Fruit fly (Drosophila melanogaster) whole organism, embryonic: ENCODE measurements around the gene kat-60L1.

ENCODE experiments used
- BEAF-32 ChIP-seq: fragments of 200-800 bp; sonication (Bioruptor generic); optimal IDR thresholded peaks from 3 replicates; lab custom pipeline; 2017; ENCODE audit warnings: missing biosample characterization, missing genetic modification characterization, mild to moderate bottlenecking, moderate library complexity, missing genetic modification reagents
- CG10209 ChIP-seq: fragments of 200-800 bp; sonication (Bioruptor generic); optimal IDR thresholded peaks from 3 replicates; lab custom pipeline; 2017; ENCODE audit warnings: missing biosample characterization, mild to moderate bottlenecking, missing genetic modification characterization, missing genetic modification reagents
- CG10321 ChIP-seq: fragments of 200-800 bp; sonication (Bioruptor generic); IDR thresholded peaks from 2 replicates; pipeline ENCODE4 v1.3.6; 2022; ENCODE audit warnings: missing biosample characterization, missing genetic modification characterization
- CG10462 ChIP-seq: fragments of 200-800 bp; sonication (Bioruptor generic); optimal IDR thresholded peaks from 2 replicates; lab custom pipeline; 2016; ENCODE audit warnings: missing biosample characterization, missing genetic modification characterization
- CG11560 ChIP-seq: fragments of 200-800 bp; sonication (Bioruptor generic); IDR thresholded peaks from 3 replicates; pipeline ENCODE4 v1.3.6; 2022; ENCODE audit warnings: missing biosample characterization, missing genetic modification characterization
- CG11723 ChIP-seq: fragments of 200-800 bp; sonication (Bioruptor generic); optimal IDR thresholded peaks from 2 replicates; lab custom pipeline; 2017; ENCODE audit warnings: missing biosample characterization, mild to moderate bottlenecking, missing genetic modification characterization
- CG13123 ChIP-seq: fragments of 200-800 bp; sonication (Bioruptor generic); optimal IDR thresholded peaks from 2 replicates; lab custom pipeline; 2016; ENCODE audit warnings: missing biosample characterization, missing genetic modification characterization
- CG14965 ChIP-seq: fragments of 200-800 bp; sonication (Bioruptor generic); optimal IDR thresholded peaks from 2 replicates; lab custom pipeline; 2016; ENCODE audit warnings: missing biosample characterization, missing genetic modification characterization, borderline replicate concordance
- CG17912 ChIP-seq: fragments of 200-800 bp; sonication (Bioruptor generic); optimal IDR thresholded peaks from 2 replicates; lab custom pipeline; 2018; ENCODE audit warnings: missing biosample characterization, mild to moderate bottlenecking, missing genetic modification characterization
- CG1792 ChIP-seq: fragments of 200-800 bp; sonication (Bioruptor generic); optimal IDR thresholded peaks from 2 replicates; lab custom pipeline; 2016; ENCODE audit warnings: missing biosample characterization, missing genetic modification characterization
- CG2116 ChIP-seq: fragments of 200-800 bp; sonication (Bioruptor generic); optimal IDR thresholded peaks from 3 replicates; lab custom pipeline; 2018; ENCODE audit warnings: missing biosample characterization, mild to moderate bottlenecking, missing genetic modification characterization
- CG2202 ChIP-seq: fragments of 200-800 bp; sonication (Bioruptor generic); optimal IDR thresholded peaks from 2 replicates; lab custom pipeline; 2018; ENCODE audit warnings: missing biosample characterization, mild to moderate bottlenecking, missing genetic modification characterization
- CG32772 ChIP-seq: fragments of 200-800 bp; sonication (Bioruptor generic); IDR thresholded peaks from 2 replicates; pipeline ENCODE4 v1.3.6; 2022; ENCODE audit warnings: missing biosample characterization, missing genetic modification characterization
- CG8281 ChIP-seq: fragments of 200-800 bp; sonication (Bioruptor generic); optimal IDR thresholded peaks from 2 replicates; lab custom pipeline; 2018; ENCODE audit warnings: missing biosample characterization, mild to moderate bottlenecking, missing genetic modification characterization, moderate library complexity
- CG8924 ChIP-seq: fragments of 200-800 bp; optimal IDR thresholded peaks from 3 replicates; lab custom pipeline; 2019; ENCODE audit warnings: missing biosample characterization, mild to moderate bottlenecking, missing genetic modification characterization, moderate library complexity
- CG8944 ChIP-seq: fragments of 200-800 bp; sonication (Bioruptor generic); optimal IDR thresholded peaks from 3 replicates; lab custom pipeline; 2016; ENCODE audit warnings: missing biosample characterization, missing genetic modification characterization
- CG9609 ChIP-seq: fragments of 200-800 bp; sonication (Bioruptor generic); optimal IDR thresholded peaks from 3 replicates; lab custom pipeline; 2016; ENCODE audit warnings: missing biosample characterization, missing genetic modification characterization
- CG9817 ChIP-seq: fragments of 200-800 bp; sonication (Bioruptor generic); optimal IDR thresholded peaks from 2 replicates; lab custom pipeline; 2018; ENCODE audit warnings: missing biosample characterization, mild to moderate bottlenecking, missing genetic modification characterization, moderate library complexity
- D ChIP-seq, 2 experiments: fragments of 200-800 bp in 1 of 2; fragments of >200 bp in 1 of 2; sonication (Bioruptor generic) in 1 of 2; optimal IDR thresholded peaks; 2 replicates in 1 of 2; 3 replicates in 1 of 2; lab custom pipeline; 2017; ENCODE audit warnings: mild to moderate bottlenecking in 1 of 2, missing biosample characterization in 1 of 2, missing genetic modification characterization in 1 of 2, missing genetic modification reagents in 1 of 2
- Dek ChIP-seq: fragments of 200-800 bp; sonication (Bioruptor generic); optimal IDR thresholded peaks from 3 replicates; lab custom pipeline; 2019; ENCODE audit warnings: missing biosample characterization, mild to moderate bottlenecking, missing genetic modification characterization, moderate library complexity
- Dfd ChIP-seq, 2 experiments: fragments of >200 bp; optimal IDR thresholded peaks; 2 replicates each; lab custom pipeline; 2017; ENCODE audit warnings: missing biosample characterization in 2 of 2, missing genetic modification characterization in 2 of 2
- Eip74EF ChIP-seq, 2 experiments: fragments of 200-800 bp in 1 of 2; fragments of >200 bp in 1 of 2; sonication (Bioruptor generic) in 1 of 2; optimal IDR thresholded peaks; 2 replicates each; lab custom pipeline; 2017 to 2019; ENCODE audit warnings: missing biosample characterization in 2 of 2, missing genetic modification characterization in 2 of 2, mild to moderate bottlenecking in 1 of 2, moderate library complexity in 1 of 2
- Kr ChIP-seq: fragments of 200-800 bp; sonication (Bioruptor generic); optimal IDR thresholded peaks from 2 replicates; lab custom pipeline; 2017; ENCODE audit warnings: missing biosample characterization, mild to moderate bottlenecking, missing genetic modification characterization
- MBD-R2 ChIP-seq: fragments of 200-800 bp; sonication (Bioruptor generic); IDR thresholded peaks from 2 replicates; pipeline ENCODE4 v1.3.6; 2022; ENCODE audit warnings: missing biosample characterization, missing genetic modification characterization
- Sry-δ ChIP-seq: fragments of 200-800 bp; sonication (Bioruptor generic); optimal IDR thresholded peaks from 2 replicates; lab custom pipeline; 2016; ENCODE audit warnings: missing biosample characterization, missing genetic modification characterization
- TFAM ChIP-seq: fragments of 200-800 bp; sonication (Bioruptor generic); optimal IDR thresholded peaks from 2 replicates; lab custom pipeline; 2017; ENCODE audit warnings: missing biosample characterization, missing genetic modification characterization, inconsistent platforms
- Trl ChIP-seq, 3 experiments: fragments of >200 bp in 2 of 3; fragments of 200-800 bp in 1 of 3; sonication (Bioruptor generic) in 1 of 3; optimal IDR thresholded peaks; 2 replicates in 1 of 3; 3 replicates in 2 of 3; lab custom pipeline; 2016 to 2017; ENCODE audit warnings: missing biosample characterization in 1 of 3, missing genetic modification characterization in 1 of 3
- ap ChIP-seq: fragments of 200-800 bp; sonication (Bioruptor generic); IDR thresholded peaks from 2 replicates; pipeline ENCODE4 v1.3.6; 2022; ENCODE audit warnings: missing biosample characterization, missing genetic modification characterization
- ash1 ChIP-seq: fragments of 200-800 bp; sonication (Bioruptor generic); optimal IDR thresholded peaks from 2 replicates; lab custom pipeline; 2018; ENCODE audit warnings: missing biosample characterization, mild to moderate bottlenecking, missing genetic modification characterization
- bbx ChIP-seq: fragments of 200-800 bp; sonication (Bioruptor generic); IDR thresholded peaks from 2 replicates; pipeline ENCODE4 v1.3.6; 2022; ENCODE audit warnings: missing biosample characterization, missing genetic modification characterization; ENCODE audit not compliant: partially characterized antibody
- bowl ChIP-seq: fragments of 200-800 bp; sonication (Bioruptor generic); IDR thresholded peaks from 2 replicates; pipeline ENCODE4 v1.3.6; 2022; ENCODE audit warnings: missing biosample characterization, missing genetic modification characterization
- bsh ChIP-seq, 2 experiments: fragments of 200-800 bp; sonication (Bioruptor generic); optimal IDR thresholded peaks; 2 replicates each; lab custom pipeline; 2017 to 2018; ENCODE audit warnings: mild to moderate bottlenecking in 2 of 2, missing biosample characterization in 2 of 2, missing genetic modification characterization in 2 of 2, moderate library complexity in 1 of 2
- cg ChIP-seq: fragments of 200-800 bp; sonication (Bioruptor generic); optimal IDR thresholded peaks from 3 replicates; lab custom pipeline; 2019; ENCODE audit warnings: missing biosample characterization, mild to moderate bottlenecking, missing genetic modification characterization, moderate library complexity
- fu2 ChIP-seq: fragments of 200-800 bp; sonication (Bioruptor generic); optimal IDR thresholded peaks from 2 replicates; lab custom pipeline; 2016; ENCODE audit warnings: missing biosample characterization, missing genetic modification characterization
- gcm2 ChIP-seq: fragments of 200-800 bp; sonication (Bioruptor generic); optimal IDR thresholded peaks from 2 replicates; lab custom pipeline; 2016; ENCODE audit warnings: missing biosample characterization, missing genetic modification characterization
- gsb ChIP-seq: fragments of 200-800 bp; sonication (Bioruptor generic); IDR thresholded peaks from 2 replicates; pipeline ENCODE4 v1.3.6; 2022; ENCODE audit warnings: missing biosample characterization, missing genetic modification characterization
- hbn ChIP-seq: fragments of 200-800 bp; sonication (Bioruptor generic); IDR thresholded peaks from 2 replicates; pipeline ENCODE4 v1.3.6; 2022; ENCODE audit warnings: missing biosample characterization, missing genetic modification characterization; ENCODE audit not compliant: partially characterized antibody
- ken ChIP-seq: fragments of 200-800 bp; sonication (Bioruptor generic); IDR thresholded peaks from 3 replicates; pipeline ENCODE4 v1.3.6; 2022; ENCODE audit warnings: missing biosample characterization, missing genetic modification characterization
- kni ChIP-seq: fragments of 200-800 bp; sonication (Bioruptor generic); optimal IDR thresholded peaks from 3 replicates; lab custom pipeline; 2017; ENCODE audit warnings: mild to moderate bottlenecking, missing biosample characterization, missing genetic modification reagents, missing genetic modification characterization
- pum ChIP-seq: fragments of 200-800 bp; sonication (Bioruptor generic); optimal IDR thresholded peaks from 2 replicates; lab custom pipeline; 2016; ENCODE audit warnings: missing biosample characterization, missing genetic modification characterization
- repo ChIP-seq: fragments of 200-800 bp; sonication (Bioruptor generic); optimal IDR thresholded peaks from 2 replicates; lab custom pipeline; 2016; ENCODE audit warnings: missing biosample characterization, missing genetic modification characterization
- run ChIP-seq: fragments of 200-800 bp; sonication (Bioruptor generic); optimal IDR thresholded peaks from 3 replicates; lab custom pipeline; 2018; ENCODE audit warnings: missing biosample characterization, mild to moderate bottlenecking, missing genetic modification characterization
- salm ChIP-seq: fragments of 200-800 bp; sonication (Bioruptor generic); optimal IDR thresholded peaks from 2 replicates; lab custom pipeline; 2018; ENCODE audit warnings: missing biosample characterization, mild to moderate bottlenecking, missing genetic modification characterization
- sc ChIP-seq, 3 experiments: fragments of >200 bp in 2 of 3; fragments of 200-800 bp in 1 of 3; sonication (Bioruptor generic) in 1 of 3; optimal IDR thresholded peaks; 2 replicates in 2 of 3; 3 replicates in 1 of 3; lab custom pipeline; 2017; ENCODE audit warnings: mild to moderate bottlenecking in 1 of 3, missing biosample characterization in 1 of 3, missing genetic modification characterization in 1 of 3, missing genetic modification reagents in 1 of 3
- tna ChIP-seq: fragments of 200-800 bp; sonication (Bioruptor generic); IDR thresholded peaks from 2 replicates; pipeline ENCODE4 v1.3.6; 2022; ENCODE audit warnings: missing biosample characterization, missing genetic modification characterization; ENCODE audit not compliant: partially characterized antibody
- wdn ChIP-seq: fragments of 200-800 bp; sonication (Bioruptor generic); IDR thresholded peaks from 2 replicates; pipeline ENCODE4 v1.3.6; 2022; ENCODE audit warnings: missing biosample characterization, missing genetic modification characterization

The kat-60L1 gene

DNA sequence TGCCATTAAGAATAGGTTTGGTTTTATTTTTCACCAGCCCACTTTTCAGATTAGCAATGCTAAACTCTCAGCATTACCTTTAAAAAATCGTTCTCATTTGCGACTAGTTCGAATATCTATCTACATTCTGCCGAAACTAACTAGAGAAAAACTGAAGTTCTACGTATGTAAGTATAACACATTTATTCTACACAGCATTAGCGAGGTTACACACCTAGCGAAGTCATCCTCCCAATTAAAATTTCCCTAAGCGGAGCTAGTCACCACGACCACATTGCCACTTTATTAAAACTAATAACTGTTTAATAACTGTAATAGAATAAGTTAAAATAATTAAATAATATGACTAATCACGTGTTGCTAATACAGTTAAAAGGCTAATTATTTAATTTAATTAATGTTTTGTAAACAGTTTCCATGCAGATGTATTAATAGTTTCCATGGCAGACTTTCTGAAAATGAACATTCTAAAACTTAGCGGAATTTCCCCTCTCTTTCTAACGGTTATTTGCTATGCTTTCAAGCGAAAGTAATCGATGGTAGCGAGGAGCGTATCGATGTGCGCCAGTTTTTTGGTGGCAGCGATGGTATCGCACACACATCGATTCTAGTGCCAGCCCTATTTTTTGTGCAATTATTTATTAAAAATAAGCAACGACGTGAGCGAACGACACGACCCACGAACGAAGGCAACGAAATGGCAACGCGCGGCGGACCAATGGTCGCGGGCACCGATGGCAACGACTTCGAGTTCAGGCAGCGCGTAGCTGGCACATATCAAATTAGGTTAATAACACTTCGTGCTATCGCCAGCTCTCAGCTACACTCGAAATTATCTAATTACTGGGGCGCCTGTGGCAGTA, 2.6 kb upstream of the kat-60L1 start, which contains the start of gene jagn (continued):
- no peak for TF ChIP-seq run (tag; lab: Kevin White, UChicago)
- TF ChIP-seq kni = peak; percentile 77
- no peak for TF ChIP-seq CG13123 (GFP tag; lab: Kevin White, UChicago)
- TF ChIP-seq CG9609 = peak; percentile 63
- peak; percentile 99 for TF ChIP-seq hbn (GFP tag; lab: Robert Waterston, UW)
- peak in 1 of 2 experiments; percentile 37 for TF ChIP-seq bsh (GFP tag; optimal IDR thresholded peaks at IDR 0.05; lab: Kevin White, UChicago)
- TF ChIP-seq CG8944 = peak; percentile 71
- peak; percentile 57 for TF ChIP-seq gsb (GFP tag; lab: Robert Waterston, UW)
- peak; percentile 35 for TF ChIP-seq CG1792 (GFP tag; lab: Kevin White, UChicago)
- no peak for TF ChIP-seq Trl (optimal IDR thresholded peaks at IDR 0.05; lab: Kevin White, UChicago)
- TF ChIP-seq Trl (GFP tag; optimal IDR thresholded peaks at IDR 0.05; lab: Kevin White, UChicago) = peak; percentile 50
- 0 out of 2 replicates have a peak, but pooled peaks have one; percentile 38 for TF ChIP-seq CG32772 (GFP tag; lab: Robert Waterston, UW)
- peak; percentile 4 for TF ChIP-seq gcm2 (GFP tag; lab: Kevin White, UChicago)
- TF ChIP-seq CG10462 = peak; percentile 62
- no peak for TF ChIP-seq bowl (GFP tag; lab: Robert Waterston, UW)
- TF ChIP-seq sc (optimal IDR thresholded peaks at IDR 0.05; lab: Kevin White, UChicago) = no peak
- peak; percentile 20 for TF ChIP-seq sc (GFP tag; optimal IDR thresholded peaks at IDR 0.05; lab: Kevin White, UChicago)
- peak; percentile 54 for TF ChIP-seq CG17912 (GFP tag; lab: Kevin White, UChicago)
- no peak for TF ChIP-seq D (optimal IDR thresholded peaks at IDR 0.05; lab: Kevin White, UChicago)
- no peak for TF ChIP-seq D (GFP tag; optimal IDR thresholded peaks at IDR 0.05; lab: Kevin White, UChicago)
- peak; percentile 26 for TF ChIP-seq CG10209 (GFP tag; lab: Kevin White, UChicago)
- TF ChIP-seq CG8281 (tag; lab: Kevin White, UChicago) = no peak
- TF ChIP-seq ash1 = no peak
- peak; percentile 100 for TF ChIP-seq BEAF-32
- TF ChIP-seq MBD-R2 (GFP tag; lab: Robert Waterston, UW) = peak; percentile 80
- TF ChIP-seq Dfd (GFP tag; optimal IDR thresholded peaks at IDR 0.05; lab: Kevin White, UChicago) = no peak
- no peak for TF ChIP-seq ap
- peak; percentile 99 for TF ChIP-seq tna (GFP tag; lab: Robert Waterston, UW)
- peak; percentile 40; the same call in 1 of the 2 replicates for TF ChIP-seq CG10321 (GFP tag; lab: Robert Waterston, UW)
- no peak for TF ChIP-seq Kr (GFP tag; lab: Kevin White, UChicago)
- 0 out of 3 replicates have a peak, but pooled peaks have one; percentile 38 for TF ChIP-seq CG11560 (tag; lab: Robert Waterston, UW)
- peak; percentile 60 for TF ChIP-seq Dek (tag; lab: Kevin White, UChicago)
- TF ChIP-seq ken (GFP tag; lab: Robert Waterston, UW) = peak; percentile 48; the same call in 2 of the 3 replicates
- TF ChIP-seq salm = no peak
- TF ChIP-seq bbx = peak; percentile 100
- peak; percentile 47 for TF ChIP-seq CG9817 (tag; lab: Kevin White, UChicago)
- TF ChIP-seq wdn (GFP tag; lab: Robert Waterston, UW) = no peak
- no peak for TF ChIP-seq CG2202 (tag; lab: Kevin White, UChicago)
- TF ChIP-seq Sry-δ (GFP tag; lab: Kevin White, UChicago) = peak; percentile 98
- TF ChIP-seq CG2116 (GFP tag; lab: Kevin White, UChicago) = peak; percentile 76
- no peak for TF ChIP-seq cg (GFP tag; lab: Kevin White, UChicago)
- TF ChIP-seq fu2 = peak; percentile 41
- no peak for TF ChIP-seq TFAM (GFP tag; lab: Kevin White, UChicago)
- peak; percentile 36 for TF ChIP-seq repo (GFP tag; lab: Kevin White, UChicago)
- TF ChIP-seq CG14965 (GFP tag; lab: Kevin White, UChicago) = no peak
- peak; percentile 48 for TF ChIP-seq pum (GFP tag; lab: Kevin White, UChicago)
- peak; percentile 54 for TF ChIP-seq CG11723 (GFP tag; lab: Kevin White, UChicago)
- peak in 1 of 2 experiments; percentile 15 for TF ChIP-seq Eip74EF (GFP tag; optimal IDR thresholded peaks at IDR 0.05; lab: Kevin White, UChicago)
- TF ChIP-seq CG8924 (tag; lab: Kevin White, UChicago) = peak; percentile 73
